Worm (Caenorhabditis elegans) whole organism, late embryonic: ENCODE measurements around the gene R05G6.9.

Source experiments
- ceh-14 ChIP-seq: sonication (generic microtip); optimal IDR thresholded peaks from 2 replicates; lab custom pipeline; 2016; ENCODE audit warnings: missing genotype, missing genetic modification characterization, missing compliant biosample characterization
- ceh-24 ChIP-seq: sonication (generic microtip); optimal IDR thresholded peaks from 2 replicates; lab custom pipeline; 2016; ENCODE audit warnings: mild to moderate bottlenecking, missing genetic modification characterization, missing compliant biosample characterization
- ceh-31 ChIP-seq: sonication (generic microtip); optimal IDR thresholded peaks from 2 replicates; lab custom pipeline; 2016; ENCODE audit warnings: missing genetic modification characterization, missing compliant biosample characterization
- ceh-34 ChIP-seq: sonication (generic microtip); optimal IDR thresholded peaks from 2 replicates; lab custom pipeline; 2016; ENCODE audit warnings: mild to moderate bottlenecking, missing genetic modification characterization, missing compliant biosample characterization
- che-1 ChIP-seq: sonication (generic microtip); optimal IDR thresholded peaks from 2 replicates; lab custom pipeline; 2016; ENCODE audit warnings: mild to moderate bottlenecking, missing genetic modification characterization, missing compliant biosample characterization
- elt-2 ChIP-seq: sonication (generic microtip); optimal IDR thresholded peaks from 2 replicates; lab custom pipeline; 2016; ENCODE audit warnings: missing genetic modification reagents, missing genetic modification characterization, missing compliant biosample characterization
- elt-4 ChIP-seq: sonication (generic microtip); optimal IDR thresholded peaks from 2 replicates; lab custom pipeline; 2016; ENCODE audit warnings: missing genetic modification characterization, missing compliant biosample characterization
- eyg-1 ChIP-seq: sonication (generic microtip); optimal IDR thresholded peaks from 2 replicates; lab custom pipeline; 2016; ENCODE audit warnings: missing genotype, missing genetic modification characterization, missing compliant biosample characterization
- fkh-10 ChIP-seq: fragments of 150-350 bp; optimal IDR thresholded peaks from 2 replicates; lab custom pipeline; 2014; ENCODE audit warnings: missing biosample characterization, missing genetic modification reagents, missing genetic modification characterization
- fkh-6 ChIP-seq: sonication (generic microtip); optimal IDR thresholded peaks from 2 replicates; lab custom pipeline; 2016; ENCODE audit warnings: missing genetic modification characterization, missing compliant biosample characterization
- hlh-13 ChIP-seq: fragments of 200-800 bp; sonication (Bioruptor generic); optimal IDR thresholded peaks from 2 replicates; lab custom pipeline; 2018; ENCODE audit warnings: mild to moderate bottlenecking, missing genetic modification characterization, missing compliant biosample characterization
- hlh-6 ChIP-seq: sonication (generic microtip); optimal IDR thresholded peaks from 2 replicates; lab custom pipeline; 2016; ENCODE audit warnings: missing genotype, missing genetic modification characterization, missing compliant biosample characterization
- hlh-8 ChIP-seq: sonication (generic microtip); optimal IDR thresholded peaks from 2 replicates; lab custom pipeline; 2016; ENCODE audit warnings: missing genotype, missing genetic modification characterization, missing compliant biosample characterization
- lin-11 ChIP-seq: fragments of 200-800 bp; sonication (Bioruptor generic); optimal IDR thresholded peaks from 2 replicates; lab custom pipeline; 2018; ENCODE audit warnings: mild to moderate bottlenecking, missing genetic modification characterization, missing compliant biosample characterization
- madf-2 ChIP-seq: sonication (generic microtip); optimal IDR thresholded peaks from 2 replicates; lab custom pipeline; 2017; ENCODE audit warnings: missing genetic modification characterization, missing compliant biosample characterization
- nfya-1 ChIP-seq: sonication (generic microtip); optimal IDR thresholded peaks from 2 replicates; lab custom pipeline; 2017; ENCODE audit warnings: missing genetic modification characterization, mild to moderate bottlenecking, missing compliant biosample characterization, antibody characterized with exemption, moderate library complexity
- nhr-11 ChIP-seq: fragments of 150-350 bp; optimal IDR thresholded peaks from 2 replicates; lab custom pipeline; 2014; ENCODE audit warnings: missing biosample characterization, missing genetic modification characterization
- npax-4 ChIP-seq: sonication (generic microtip); optimal IDR thresholded peaks from 2 replicates; lab custom pipeline; 2016; ENCODE audit warnings: missing genetic modification characterization, missing compliant biosample characterization
- pax-1 ChIP-seq: fragments of 150-350 bp; optimal IDR thresholded peaks from 2 replicates; lab custom pipeline; 2014; ENCODE audit warnings: missing biosample characterization, missing genetic modification characterization
- pha-2 ChIP-seq: sonication (generic microtip); optimal IDR thresholded peaks from 2 replicates; lab custom pipeline; 2017; ENCODE audit warnings: mild to moderate bottlenecking, missing genetic modification characterization, missing compliant biosample characterization
- pha-4 ChIP-seq: fragments of 150-350 bp; optimal IDR thresholded peaks from 2 replicates; lab custom pipeline; 2018; ENCODE audit warnings: missing biosample characterization, missing genetic modification reagents, missing genetic modification characterization
- pqm-1 ChIP-seq: sonication (generic microtip); optimal IDR thresholded peaks from 2 replicates; lab custom pipeline; 2016; ENCODE audit warnings: missing genetic modification characterization, missing compliant biosample characterization
- rnt-1 ChIP-seq: sonication (generic microtip); optimal IDR thresholded peaks from 2 replicates; lab custom pipeline; 2016; ENCODE audit warnings: missing genetic modification characterization, missing compliant biosample characterization
- sdc-2 ChIP-seq: sonication (generic microtip); optimal IDR thresholded peaks from 2 replicates; lab custom pipeline; 2016; ENCODE audit warnings: missing genotype, missing genetic modification characterization, missing compliant biosample characterization
- sox-2 ChIP-seq: fragments of 200-800 bp; sonication (Bioruptor generic); IDR thresholded peaks from 2 replicates; pipeline ENCODE4 v1.3.6; 2022; ENCODE audit warnings: missing genetic modification reagents, missing genetic modification characterization, missing compliant biosample characterization
- syd-9 ChIP-seq: sonication (generic microtip); optimal IDR thresholded peaks from 2 replicates; lab custom pipeline; 2016; ENCODE audit warnings: mild to moderate bottlenecking, missing genetic modification characterization, moderate library complexity, missing compliant biosample characterization
- tbx-2 ChIP-seq: sonication (generic microtip); optimal IDR thresholded peaks from 2 replicates; lab custom pipeline; 2016; ENCODE audit warnings: missing genetic modification characterization, missing compliant biosample characterization
- tbx-7 ChIP-seq: sonication (generic microtip); optimal IDR thresholded peaks from 2 replicates; lab custom pipeline; 2016; ENCODE audit warnings: missing genotype, missing genetic modification characterization, missing compliant biosample characterization
- ttx-3 ChIP-seq: sonication (generic microtip); optimal IDR thresholded peaks from 2 replicates; lab custom pipeline; 2016; ENCODE audit warnings: missing genetic modification reagents, missing genetic modification characterization, missing compliant biosample characterization
- unc-3 ChIP-seq, 2 experiments: fragments of 200-800 bp in 1 of 2; sonication (Bioruptor generic) in 1 of 2; sonication (generic microtip) in 1 of 2; conservative IDR thresholded peaks in 1 of 2; optimal IDR thresholded peaks in 1 of 2; 2 replicates each; pipeline versions ENCODE4 v1.3.6 to Lab custom; 2016 to 2022; ENCODE audit warnings: missing compliant biosample characterization in 2 of 2, missing genetic modification characterization in 2 of 2, missing genetic modification reagents in 1 of 2
- unc-42 ChIP-seq: sonication (generic microtip); optimal IDR thresholded peaks from 2 replicates; lab custom pipeline; 2016; ENCODE audit warnings: missing genotype, missing genetic modification characterization, missing compliant biosample characterization
- unc-86 ChIP-seq: sonication (generic microtip); optimal IDR thresholded peaks from 2 replicates; lab custom pipeline; 2016; ENCODE audit warnings: missing genetic modification characterization, missing compliant biosample characterization
- ztf-16 ChIP-seq: sonication (generic microtip); optimal IDR thresholded peaks from 2 replicates; lab custom pipeline; 2017; ENCODE audit warnings: missing genetic modification characterization, missing compliant biosample characterization

Gene R05G6.9

DNA sequence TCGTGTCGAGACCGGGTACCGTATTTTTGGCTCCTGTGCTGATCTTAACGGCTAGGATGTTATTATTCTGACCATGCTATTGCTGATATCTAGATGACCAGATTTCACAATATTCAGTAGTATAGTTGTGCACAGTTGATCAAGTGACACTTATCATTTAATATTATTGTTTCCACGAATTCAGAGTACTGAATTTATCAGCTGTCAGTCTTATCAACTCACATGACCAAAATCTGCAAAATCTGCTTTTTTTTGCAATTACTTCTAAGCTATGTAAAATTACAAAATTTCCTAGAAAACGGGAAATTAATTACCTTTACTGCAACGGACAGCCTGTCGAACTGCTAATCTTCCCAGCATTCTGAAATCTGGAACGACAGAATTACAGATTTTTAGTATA lies 34.4 kb upstream of the R05G6.9 start, which contains the start of gene pam-1:
Gene pam-1, minus strand, starts transcription at position 368 of the 400 bp plus-strand sequence.
- TF ChIP-seq eyg-1 (tag; lab: Kevin White, UChicago) (no peak), pha-4 (tag; lab: Kevin White, UChicago) (no peak), fkh-6 (tag; lab: Kevin White, UChicago) (no peak), pax-1 (tag; lab: Kevin White, UChicago) (no peak), che-1 (tag; lab: Kevin White, UChicago) (no peak)
- TF ChIP-seq, all 69 proteins: peak for 0

DNA sequence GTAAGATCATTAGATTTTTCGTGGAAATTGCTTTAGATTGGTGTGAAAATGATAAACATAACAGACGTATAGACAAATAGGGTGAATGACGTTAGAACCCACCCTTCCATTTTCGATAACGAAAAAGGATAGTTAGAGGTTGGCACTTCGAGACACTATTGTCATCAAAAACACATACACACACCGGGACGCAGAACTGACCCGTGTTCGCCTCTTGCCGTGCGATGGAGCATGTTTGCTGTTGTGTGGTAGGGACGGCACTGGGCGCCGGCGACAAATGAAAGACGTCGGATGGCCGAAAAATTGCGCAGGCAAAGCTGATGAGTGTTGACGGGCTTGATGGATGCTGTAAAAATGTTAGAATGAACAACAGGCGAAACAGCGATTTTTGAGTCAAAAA lies 33.8 kb upstream of the R05G6.9 start:
- no peak for TF ChIP-seq hlh-6 (tag; lab: Kevin White, UChicago)
- no peak for TF ChIP-seq syd-9 (tag; lab: Kevin White, UChicago)
- no peak for TF ChIP-seq che-1 (tag; lab: Kevin White, UChicago)
- TF ChIP-seq npax-4 (tag; lab: Kevin White, UChicago), result no peak
- TF ChIP-seq tbx-2 (tag; lab: Kevin White, UChicago), result peak; percentile 1
- TF ChIP-seq lin-11 (tag; lab: Kevin White, UChicago), result no peak
- TF ChIP-seq ttx-3 (tag; lab: Kevin White, UChicago), result no peak
- TF ChIP-seq fkh-10 (GFP tag; lab: Kevin White, UChicago), result no peak
- TF ChIP-seq, all 69 proteins: peak for 1

DNA sequence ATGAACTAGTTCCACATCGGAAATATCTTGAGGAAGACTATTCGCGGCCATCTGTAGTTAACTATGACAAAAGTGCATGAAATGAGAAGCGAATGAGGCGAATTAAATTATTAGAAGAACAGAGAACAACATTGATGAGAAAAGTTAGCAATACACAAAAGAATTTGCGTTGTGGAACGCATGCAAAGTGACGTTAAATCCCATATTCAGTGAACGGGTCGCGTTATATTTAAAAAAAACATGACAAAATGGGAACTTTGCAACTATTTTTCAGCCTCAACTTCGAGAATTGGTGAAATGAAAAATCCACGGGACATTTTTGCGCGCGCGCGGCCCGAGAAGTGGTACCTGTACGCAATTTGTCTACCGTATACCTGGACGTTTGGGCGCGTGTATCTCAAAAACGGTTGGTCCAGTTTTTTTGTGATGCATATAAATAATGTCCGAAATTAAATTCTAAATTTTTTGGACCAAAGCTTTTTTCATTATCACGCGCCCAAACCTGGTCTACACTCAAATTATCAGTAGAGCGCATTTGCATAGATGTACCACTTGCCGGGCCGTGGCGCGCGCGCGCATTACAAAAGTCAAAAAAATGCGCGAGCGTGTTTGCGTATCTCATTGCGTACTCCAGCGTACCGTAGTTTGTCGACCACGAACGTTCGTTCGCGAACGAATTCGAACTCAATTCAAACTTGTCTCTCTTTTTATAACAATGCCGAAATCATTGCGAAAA lies 31.9 kb upstream of the R05G6.9 start, which contains the start of the genes cdd-2 and oef-1:
Gene cdd-2, minus strand, starts transcription at position 51 of the 736 bp plus-strand sequence.
Gene oef-1, plus strand, starts transcription at position 575 of the 736 bp plus-strand sequence.
- TF ChIP-seq unc-86 (tag; lab: Kevin White, UChicago), result no peak
- TF ChIP-seq hlh-8, result no peak
- TF ChIP-seq sox-2 (GFP tag; lab: Robert Waterston, UW), result no peak
- TF ChIP-seq nfya-1 (tag; lab: Kevin White, UChicago), result no peak
- no peak for TF ChIP-seq ceh-34 (tag; lab: Kevin White, UChicago)
- TF ChIP-seq ceh-24, result no peak
- TF ChIP-seq hlh-13, result no peak
- TF ChIP-seq tbx-7 (tag; lab: Kevin White, UChicago), result no peak
- no peak for TF ChIP-seq fkh-6 (tag; lab: Kevin White, UChicago)
- no peak for TF ChIP-seq ttx-3 (tag; lab: Kevin White, UChicago)
- no peak for TF ChIP-seq elt-4 (tag; lab: Kevin White, UChicago)
- no peak for TF ChIP-seq sdc-2 (tag; lab: Kevin White, UChicago)
- TF ChIP-seq eyg-1 (tag; lab: Kevin White, UChicago), result no peak
- no peak for TF ChIP-seq ceh-14 (tag; lab: Kevin White, UChicago)
- TF ChIP-seq rnt-1 (tag; lab: Kevin White, UChicago), result no peak
- no peak for TF ChIP-seq pha-2 (tag; lab: Kevin White, UChicago)
- no peak for TF ChIP-seq ztf-16 (tag; lab: Kevin White, UChicago)
- no peak for TF ChIP-seq madf-2 (tag; lab: Kevin White, UChicago)
- no peak for TF ChIP-seq unc-3 (GFP tag; conservative IDR thresholded peaks at IDR 0.05; lab: Robert Waterston, UW)
- no peak for TF ChIP-seq unc-3 (tag; optimal IDR thresholded peaks at IDR 0.05; lab: Kevin White, UChicago)
- TF ChIP-seq, all 69 proteins: peak for 0

DNA sequence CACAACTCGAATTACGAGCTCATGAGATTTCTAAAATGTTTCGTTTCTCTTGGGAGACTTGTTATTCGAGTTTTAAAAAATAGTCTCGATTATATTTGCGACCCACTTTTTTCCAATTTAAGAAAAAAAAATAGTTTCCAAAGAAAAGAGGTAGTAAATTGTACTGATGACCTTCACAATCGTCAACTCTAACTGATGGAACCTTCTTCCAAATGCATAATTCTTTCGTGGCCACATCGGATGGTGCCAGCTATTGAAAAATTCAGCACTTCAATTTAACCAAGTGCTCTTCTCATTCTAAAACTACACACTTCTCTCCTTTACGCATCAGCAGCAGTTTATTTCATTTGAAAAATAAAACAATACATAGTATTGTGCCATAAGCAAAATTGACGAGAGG lies 27.6 kb upstream of the R05G6.9 start:
- TF ChIP-seq rnt-1 (tag; lab: Kevin White, UChicago), result no peak

DNA sequence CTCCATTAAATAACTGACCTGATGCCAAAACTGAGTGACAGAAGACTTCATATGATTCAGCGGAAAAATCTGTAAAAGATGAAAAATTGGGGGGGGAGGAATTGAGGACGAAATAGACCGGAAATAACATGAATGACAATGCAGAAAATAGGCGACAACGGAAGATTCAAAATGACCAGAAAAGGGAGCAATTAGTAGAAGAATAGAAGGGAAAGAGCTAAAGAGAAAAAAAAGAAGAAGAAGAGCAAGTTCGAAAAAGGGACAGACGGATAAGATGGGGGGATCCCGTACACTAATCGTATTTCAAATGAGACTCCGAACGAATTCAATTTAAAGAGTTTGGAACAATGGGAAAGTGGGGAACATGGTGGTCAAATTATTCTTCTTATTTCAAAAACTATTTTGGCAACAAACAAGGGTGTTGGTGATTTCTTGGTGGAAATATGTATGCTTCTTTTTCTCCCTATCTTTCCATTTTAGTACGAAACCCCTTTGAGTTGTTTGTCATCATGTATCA lies 26.5 kb upstream of the R05G6.9 start, which contains the start of gene R05G6.10:
Gene R05G6.10, minus strand, starts transcription at position 51 of the 517 bp plus-strand sequence.
- TF ChIP-seq nhr-11 (tag; lab: Kevin White, UChicago) (no peak), pqm-1 (no peak), elt-2 (tag; lab: Kevin White, UChicago) (no peak), ceh-31 (tag; lab: Kevin White, UChicago) (no peak), unc-42 (tag; lab: Kevin White, UChicago) (peak; percentile 92)
